Fruit fly (Drosophila melanogaster): ENCODE results near the gene CG33098.
A peak's percentile ranks its signal among the peaks of the same experiment; 100 is the strongest.

CG33098 gene

DNA sequence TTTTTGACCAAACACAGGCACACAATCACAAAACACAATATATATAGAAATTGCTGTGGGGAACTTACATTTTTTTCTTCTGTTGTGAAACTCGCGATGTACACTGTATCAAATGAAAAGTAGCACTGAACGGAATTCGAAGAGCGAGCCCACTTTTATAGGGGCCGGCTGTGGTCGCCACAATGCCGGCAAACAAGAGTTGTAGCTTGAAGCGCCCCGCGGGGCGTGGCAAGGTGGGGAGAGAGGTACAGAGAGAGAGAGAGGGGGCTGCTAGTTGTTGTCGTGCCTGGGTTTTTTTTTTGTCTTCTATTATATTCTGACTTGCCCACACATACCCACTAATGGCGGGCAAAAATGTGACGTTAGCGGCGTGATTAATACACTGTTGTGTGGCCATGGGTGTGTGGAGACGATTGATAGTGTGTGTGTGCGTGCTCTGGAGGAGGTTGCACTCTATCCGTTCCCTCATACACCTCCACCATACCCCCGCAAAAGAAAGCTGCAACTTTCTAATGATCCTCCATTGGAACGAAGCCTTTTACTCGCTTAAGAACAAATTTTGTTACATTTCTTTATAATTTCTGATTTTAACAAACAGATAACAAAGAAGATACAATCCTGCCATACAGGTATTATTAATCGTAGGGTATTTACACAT lies 17.7 kb upstream of the CG33098 start, which contains the start of gene GstD1:
GstD1 (minus strand) TSS at position 134 of the 658 bp plus-strand sequence.
- TF ChIP-seq Hr96 (GFP tag; optimal IDR thresholded peaks at IDR 0.05) = peak; percentile 48
- TF ChIP-seq pad (GFP tag; optimal IDR thresholded peaks at IDR 0.05) = peak; percentile 49
- peak; percentile 92 for TF ChIP-seq Clk (GFP tag; optimal IDR thresholded peaks at IDR 0.05)
- peak; percentile 23 for TF ChIP-seq CG33017 (tag; optimal IDR thresholded peaks at IDR 0.05)
- TF ChIP-seq tj (GFP tag; optimal IDR thresholded peaks at IDR 0.05) = peak; percentile 67
- peak; percentile 80 for TF ChIP-seq bab1 (GFP tag; optimal IDR thresholded peaks at IDR 0.05)
- no peak for TF ChIP-seq Crg-1 (GFP tag; optimal IDR thresholded peaks at IDR 0.05)
- peak; percentile 69 for TF ChIP-seq CG11617 (GFP tag; optimal IDR thresholded peaks at IDR 0.05)
- TF ChIP-seq CG7101 (tag; optimal IDR thresholded peaks at IDR 0.05) = peak; percentile 56
- TF ChIP-seq toe (GFP tag; optimal IDR thresholded peaks at IDR 0.05) = peak; percentile 81
- TF ChIP-seq CG14711 (tag; optimal IDR thresholded peaks at IDR 0.05) = peak; percentile 13
- peak; percentile 54 for TF ChIP-seq CG5204 (GFP tag; optimal IDR thresholded peaks at IDR 0.05)
- peak; percentile 69 for TF ChIP-seq CG1620 (GFP tag; optimal IDR thresholded peaks at IDR 0.05)
- peak; percentile 97 for TF ChIP-seq cic (GFP tag; optimal IDR thresholded peaks at IDR 0.05)
- TF ChIP-seq cnc (optimal IDR thresholded peaks at IDR 0.05) = peak in 1 of 2 experiments; percentile 85
- TF ChIP-seq kay (GFP tag; ENCODE audit: borderline replicate concordance) = peak; percentile 97
- peak; percentile 92 for TF ChIP-seq CG12768 (GFP tag; optimal IDR thresholded peaks at IDR 0.05)
- TF ChIP-seq ovo (GFP tag; optimal IDR thresholded peaks at IDR 0.05) = peak; percentile 89
- TF ChIP-seq CG7045 (GFP tag; optimal IDR thresholded peaks at IDR 0.05) = peak; percentile 60
- peak; percentile 90 for TF ChIP-seq Mnt (GFP tag; optimal IDR thresholded peaks at IDR 0.05)

DNA sequence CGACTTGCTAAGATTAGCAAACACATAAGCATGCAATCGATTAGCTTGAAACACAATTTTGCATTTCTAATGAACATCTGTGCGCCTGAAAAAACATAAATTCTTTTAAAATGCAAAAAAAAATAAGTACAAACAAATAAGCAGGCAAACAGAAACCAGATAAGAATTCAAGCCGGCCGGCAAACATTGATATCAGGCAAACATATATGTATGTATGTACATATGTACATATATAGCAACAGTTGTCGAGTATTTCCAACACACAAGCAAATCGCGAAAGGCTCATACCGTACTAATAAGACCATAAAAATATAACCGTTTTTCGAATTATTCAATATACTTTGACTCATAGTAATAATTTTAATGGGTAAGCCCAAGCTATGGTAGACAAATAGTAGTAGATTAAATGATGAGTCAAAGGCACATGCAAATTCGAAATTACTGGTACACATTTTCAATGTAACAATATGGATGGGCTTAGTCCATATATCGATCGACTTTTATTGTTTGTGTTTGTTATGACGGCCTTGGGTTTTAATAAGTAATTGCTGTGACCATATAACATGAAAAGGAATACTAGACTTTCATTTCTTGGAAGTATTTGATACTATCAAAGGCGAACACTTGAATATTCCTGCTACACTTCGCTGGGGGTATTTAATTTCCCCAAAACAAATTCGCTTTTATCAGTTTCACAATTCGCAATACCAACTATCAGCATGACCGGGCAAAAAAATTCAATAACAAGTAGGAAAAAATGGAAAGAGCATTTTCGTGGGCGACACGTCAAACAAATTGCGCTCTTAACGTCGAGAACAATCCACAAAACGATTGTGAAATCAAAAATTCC lies 17.0 kb upstream of the CG33098 start:
- no peak for TF ChIP-seq CG7101 (tag; optimal IDR thresholded peaks at IDR 0.05)
- TF ChIP-seq CG1620 (GFP tag; optimal IDR thresholded peaks at IDR 0.05) = no peak
- TF ChIP-seq pad (GFP tag; optimal IDR thresholded peaks at IDR 0.05) = no peak
- no peak for TF ChIP-seq CG33017 (tag; optimal IDR thresholded peaks at IDR 0.05)
- TF ChIP-seq Hr96 (GFP tag; optimal IDR thresholded peaks at IDR 0.05) = no peak
- peak; percentile 8 for TF ChIP-seq CG5204 (GFP tag; optimal IDR thresholded peaks at IDR 0.05)
- no peak for TF ChIP-seq cic (GFP tag; optimal IDR thresholded peaks at IDR 0.05)
- peak; percentile 90 for TF ChIP-seq kay (GFP tag; ENCODE audit: borderline replicate concordance)
- TF ChIP-seq ovo (GFP tag; optimal IDR thresholded peaks at IDR 0.05) = no peak
- TF ChIP-seq Clk (GFP tag; optimal IDR thresholded peaks at IDR 0.05) = no peak
- TF ChIP-seq cnc (optimal IDR thresholded peaks at IDR 0.05) = peak; percentile 91 to 97
- TF ChIP-seq CG14711 (tag; optimal IDR thresholded peaks at IDR 0.05) = peak; percentile 12
- TF ChIP-seq toe (GFP tag; optimal IDR thresholded peaks at IDR 0.05) = no peak
- no peak for TF ChIP-seq bab1 (GFP tag; optimal IDR thresholded peaks at IDR 0.05)
- no peak for TF ChIP-seq CG11617 (GFP tag; optimal IDR thresholded peaks at IDR 0.05)

DNA sequence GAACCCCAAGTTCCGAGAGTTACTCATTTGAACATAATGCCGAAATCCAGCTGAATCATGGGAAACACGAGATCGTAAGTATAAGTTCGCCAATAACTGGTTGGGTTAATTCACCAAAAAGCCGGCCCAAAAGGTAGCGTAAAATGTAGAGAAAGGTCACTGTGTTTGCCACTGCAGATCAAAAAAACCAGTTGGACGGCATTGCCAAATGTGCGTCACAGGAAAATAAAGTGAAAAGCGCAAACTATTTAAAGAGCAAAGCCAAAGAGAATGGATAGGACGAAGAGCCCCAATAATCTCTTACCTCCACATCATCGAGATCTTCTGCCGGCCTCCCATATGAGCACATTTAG lies 16.4 kb upstream of the CG33098 start:
- peak; percentile 51 for TF ChIP-seq tj (GFP tag; optimal IDR thresholded peaks at IDR 0.05)
- no peak for TF ChIP-seq bab1 (GFP tag; optimal IDR thresholded peaks at IDR 0.05)

DNA sequence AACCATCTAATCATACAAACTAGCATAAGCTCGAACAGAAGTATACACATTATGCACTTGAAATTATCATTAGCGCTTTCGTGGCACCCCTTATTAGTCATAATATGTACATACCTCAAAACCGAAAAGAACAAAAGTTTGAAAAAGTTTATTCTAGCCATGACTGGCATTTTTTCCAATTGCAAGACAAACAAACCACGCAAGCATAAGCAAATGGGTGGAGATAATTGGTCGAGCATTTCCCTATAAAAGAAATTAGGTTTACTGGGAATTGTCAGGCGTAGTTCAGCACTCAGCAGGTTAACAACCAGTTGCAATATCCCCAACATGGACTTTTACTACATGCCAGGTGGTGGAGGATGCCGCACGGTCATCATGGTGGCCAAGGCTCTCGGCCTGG lies 15.3 kb upstream of the CG33098 start, which contains the start of gene GstD2:
GstD2 (plus strand) TSS at position 301 of the 400 bp plus-strand sequence.
- no peak for TF ChIP-seq cic (GFP tag; optimal IDR thresholded peaks at IDR 0.05)
- TF ChIP-seq cnc (optimal IDR thresholded peaks at IDR 0.05) = peak in 1 of 2 experiments; percentile 48
- TF ChIP-seq Clk (GFP tag; optimal IDR thresholded peaks at IDR 0.05) = no peak
- no peak for TF ChIP-seq CG7101 (tag; optimal IDR thresholded peaks at IDR 0.05)
- TF ChIP-seq Mnt (GFP tag; optimal IDR thresholded peaks at IDR 0.05) = no peak

DNA sequence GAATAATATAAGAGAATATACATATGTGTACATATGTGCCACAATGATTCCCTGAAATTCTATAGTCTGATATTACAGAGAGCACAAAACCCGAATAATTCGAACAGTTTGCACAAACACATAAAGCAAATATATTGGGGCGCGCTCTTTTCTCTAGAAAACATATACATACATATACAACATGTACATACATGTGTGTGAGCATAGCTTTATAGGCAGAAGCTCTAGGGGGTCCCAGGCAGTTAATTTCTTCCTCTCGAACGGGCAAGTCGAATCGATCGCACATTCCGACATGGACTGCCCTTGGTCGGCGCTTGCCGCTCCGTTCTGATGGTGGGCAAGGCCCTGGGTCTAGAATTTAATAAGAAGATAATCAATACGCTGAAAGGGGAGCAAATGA lies 14.2 kb upstream of the CG33098 start, which contains the start of gene GstD3:
GstD3 (plus strand) TSS at position 269 of the 400 bp plus-strand sequence.
- no peak for TF ChIP-seq Hr96 (GFP tag; optimal IDR thresholded peaks at IDR 0.05)
- TF ChIP-seq CG7101 (tag; optimal IDR thresholded peaks at IDR 0.05) = no peak
- TF ChIP-seq kay (GFP tag; ENCODE audit: borderline replicate concordance) = peak; percentile 50

DNA sequence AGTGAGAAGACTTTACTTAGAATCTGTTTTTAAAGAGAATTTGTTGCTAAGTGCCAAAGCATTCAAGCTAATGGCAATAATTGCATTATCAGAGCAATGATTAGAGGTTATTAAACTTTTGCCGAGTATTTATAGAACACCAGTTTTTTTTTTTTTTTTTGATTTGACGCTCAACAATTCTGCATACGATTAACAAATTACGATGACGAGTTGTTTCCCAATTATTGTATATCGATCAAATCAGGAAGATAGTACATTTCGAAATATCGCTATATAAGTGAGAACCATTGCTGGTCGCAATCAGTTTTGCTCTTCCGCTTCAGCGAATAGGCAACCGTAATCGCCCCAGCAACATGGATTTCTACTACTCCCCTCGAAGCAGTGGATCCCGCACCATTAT lies 13.2 kb upstream of the CG33098 start, which contains the start of gene GstD4:
GstD4 (plus strand) TSS at position 301 of the 400 bp plus-strand sequence.
- TF ChIP-seq CG11617 (GFP tag; optimal IDR thresholded peaks at IDR 0.05) (no peak), CG33017 (tag; optimal IDR thresholded peaks at IDR 0.05) (no peak), CG5204 (GFP tag; optimal IDR thresholded peaks at IDR 0.05) (no peak), CG7045 (GFP tag; optimal IDR thresholded peaks at IDR 0.05) (no peak), cic (GFP tag; optimal IDR thresholded peaks at IDR 0.05) (no peak), Mnt (GFP tag; optimal IDR thresholded peaks at IDR 0.05) (no peak), Crg-1 (GFP tag; optimal IDR thresholded peaks at IDR 0.05) (no peak), tj (GFP tag; optimal IDR thresholded peaks at IDR 0.05) (no peak)

Data from whole organism, adult.